Worm (Caenorhabditis elegans) whole organism, L2 larva: ENCODE measurements around the gene dpy-18.

Experiments used
- C34F6.9 ChIP-seq: fragments of 150-350 bp; optimal IDR thresholded peaks from 2 replicates; lab custom pipeline; 2014; ENCODE audit warnings: missing biosample characterization, missing genetic modification characterization
- ZK546.5 ChIP-seq: sonication (generic microtip); optimal IDR thresholded peaks from 2 replicates; lab custom pipeline; 2017; ENCODE audit warnings: missing biosample characterization, missing genetic modification characterization
- blmp-1 ChIP-seq: sonication (generic microtip); optimal IDR thresholded peaks from 2 replicates; lab custom pipeline; 2017; ENCODE audit warnings: missing genetic modification characterization, mild to moderate bottlenecking, missing compliant biosample characterization, antibody characterized with exemption, moderate library complexity; ENCODE audit not compliant: insufficient read depth
- fos-1 ChIP-seq: fragments of 150-350 bp; optimal IDR thresholded peaks from 2 replicates; lab custom pipeline; 2014; ENCODE audit warnings: missing biosample characterization, missing genetic modification characterization
- lin-13 ChIP-seq: fragments of 150-350 bp; optimal IDR thresholded peaks from 2 replicates; lab custom pipeline; 2014; ENCODE audit warnings: missing biosample characterization, missing genetic modification reagents, missing genetic modification characterization
- nhr-237 ChIP-seq: fragments of 150-350 bp; optimal IDR thresholded peaks from 2 replicates; lab custom pipeline; 2014; ENCODE audit warnings: missing biosample characterization, missing genetic modification characterization
- unc-39 ChIP-seq: fragments of 150-350 bp; optimal IDR thresholded peaks from 2 replicates; lab custom pipeline; 2014; ENCODE audit warnings: missing biosample characterization, missing genetic modification characterization
- unc-62 ChIP-seq: fragments of 150-350 bp; optimal IDR thresholded peaks from 2 replicates; lab custom pipeline; 2014; ENCODE audit warnings: missing biosample characterization, missing genetic modification reagents, missing genetic modification characterization

- TF ChIP-seq ZK546.5 (tag; lab: Kevin White, UChicago): no peak
- no peak for TF ChIP-seq unc-39 (tag; lab: Kevin White, UChicago)
- peak; percentile 25 for TF ChIP-seq fos-1 (tag; lab: Kevin White, UChicago)
- TF ChIP-seq C34F6.9 (tag; lab: Kevin White, UChicago): peak; percentile 42
- no peak for TF ChIP-seq lin-13 (GFP tag; lab: Kevin White, UChicago)
- no peak for TF ChIP-seq nhr-237 (tag; lab: Kevin White, UChicago)
- no peak for TF ChIP-seq blmp-1 (tag; lab: Kevin White, UChicago)
- TF ChIP-seq unc-62 (GFP tag; lab: Kevin White, UChicago): no peak
Measured at ce11 chrIII:11353499-11353898, 24.3 kb downstream of the dpy-18 start.
